Fruit fly (Drosophila melanogaster): ENCODE results near the gene Teh3.

Teh3 gene

DNA sequence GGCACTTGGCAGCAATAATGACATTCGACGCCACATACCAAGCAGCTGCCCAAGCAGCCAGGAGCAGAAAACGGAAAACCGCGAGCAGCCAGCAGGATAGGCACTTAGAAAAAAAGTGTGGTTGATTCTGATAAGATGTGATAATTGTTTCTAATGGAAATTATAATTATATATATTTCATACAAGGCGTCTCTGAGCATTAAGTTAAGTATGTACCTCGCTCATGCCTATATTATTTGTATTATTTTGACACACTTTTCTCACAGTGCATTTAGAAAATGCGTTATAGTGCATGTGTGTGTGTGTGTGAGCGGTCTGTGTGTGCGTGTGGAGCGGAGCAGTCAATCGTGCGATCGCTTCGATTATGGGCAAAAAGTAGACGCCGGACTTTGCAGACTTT is 26.1 kb downstream of the Teh3 start (continued):
- TF ChIP-seq Hr83 (GFP tag; optimal IDR thresholded peaks at IDR 0.05; ENCODE audit: poor library complexity, severe bottlenecking) = no peak
- TF ChIP-seq Sp1 (GFP tag; optimal IDR thresholded peaks at IDR 0.05) = peak; percentile 72
- TF ChIP-seq CG32264 (GFP tag; optimal IDR thresholded peaks at IDR 0.05) = no peak
- TF ChIP-seq Hr78 (GFP tag; optimal IDR thresholded peaks at IDR 0.05) = no peak
- TF ChIP-seq Dfd (GFP tag; optimal IDR thresholded peaks at IDR 0.05) = no peak
- no peak for TF ChIP-seq tai (GFP tag; optimal IDR thresholded peaks at IDR 0.05)
- peak; percentile 78 for TF ChIP-seq HLH106 (tag; optimal IDR thresholded peaks at IDR 0.05)
- no peak for TF ChIP-seq Jra (GFP tag; optimal IDR thresholded peaks at IDR 0.05)
- peak; percentile 38 for TF ChIP-seq psq (GFP tag; optimal IDR thresholded peaks at IDR 0.05)
- peak; percentile 37 for TF ChIP-seq Hnf4 (GFP tag; optimal IDR thresholded peaks at IDR 0.05)
- TF ChIP-seq pan (optimal IDR thresholded peaks at IDR 0.05) = no peak
- TF ChIP-seq dmrt93B (GFP tag; optimal IDR thresholded peaks at IDR 0.05) = peak; percentile 34
- no peak for TF ChIP-seq GATAd (GFP tag; optimal IDR thresholded peaks at IDR 0.05)

DNA sequence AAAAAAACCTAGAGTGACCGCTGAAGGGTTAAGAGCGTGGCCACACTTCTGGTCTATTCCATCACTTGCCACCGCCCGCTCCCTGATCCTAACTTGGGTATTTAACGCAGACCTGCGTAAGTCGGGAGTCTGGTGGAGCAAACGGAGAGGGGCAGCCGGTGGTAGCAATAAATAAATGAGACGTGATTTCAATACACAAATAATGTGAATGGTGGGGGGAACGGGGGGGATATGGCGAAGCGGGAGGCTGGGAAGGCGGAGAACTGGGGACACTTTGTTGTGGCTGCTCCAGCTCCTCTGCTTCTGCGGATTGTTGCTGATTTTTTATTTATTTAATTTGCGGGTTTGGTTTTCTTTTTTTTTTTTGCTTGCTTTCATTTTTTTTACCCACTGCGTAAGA is 26.6 kb downstream of the Teh3 start:
- TF ChIP-seq Hr78 (GFP tag; optimal IDR thresholded peaks at IDR 0.05) = no peak
- TF ChIP-seq woc (GFP tag; optimal IDR thresholded peaks at IDR 0.05) = no peak
- no peak for TF ChIP-seq pan (optimal IDR thresholded peaks at IDR 0.05)

DNA sequence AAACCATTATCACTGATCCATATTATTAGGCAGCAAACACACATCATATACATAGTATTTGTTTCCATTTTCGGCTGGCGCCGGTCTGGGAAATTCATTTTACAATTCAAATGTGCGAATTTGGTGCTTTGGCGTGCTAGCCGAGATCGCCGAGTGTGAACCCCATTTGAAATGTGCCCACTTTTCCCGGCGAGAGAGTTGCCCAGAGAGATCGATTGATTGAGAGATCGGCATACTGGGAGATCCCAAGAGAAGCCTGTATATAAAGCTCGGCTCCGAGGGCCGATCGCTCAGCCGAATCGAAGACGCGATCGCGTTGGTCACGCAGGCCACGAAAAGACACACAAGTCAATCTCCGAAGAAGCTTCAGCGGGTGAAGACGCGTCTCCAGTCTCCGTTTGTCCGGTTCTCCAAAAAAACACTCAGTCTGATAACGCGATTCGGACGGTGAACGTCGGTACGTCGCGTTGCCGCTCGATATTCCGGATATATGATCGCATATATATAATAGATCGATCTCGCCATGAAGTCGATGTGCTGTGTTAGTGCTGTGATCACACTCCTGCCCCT is 36.0 kb downstream of the Teh3 start, which contains the start of gene CG1299:
CG1299 (plus strand) TSS at position 291 of the 570 bp plus-strand sequence.
- TF ChIP-seq Sp1 (GFP tag; optimal IDR thresholded peaks at IDR 0.05) (no peak), Abd-B (GFP tag; optimal IDR thresholded peaks at IDR 0.05) (no peak), HLH106 (tag; optimal IDR thresholded peaks at IDR 0.05) (no peak), dl (GFP tag; optimal IDR thresholded peaks at IDR 0.05; ENCODE audit: insufficient read depth in 1 of 2, partially characterized antibody in 2 of 2) (peak in 1 of 2 experiments; percentile 44), h (GFP tag; optimal IDR thresholded peaks at IDR 0.05) (peak; percentile 20), sv (GFP tag; optimal IDR thresholded peaks at IDR 0.05) (no peak), rgr (GFP tag; optimal IDR thresholded peaks at IDR 0.05) (no peak), br (GFP tag; optimal IDR thresholded peaks at IDR 0.05) (peak; percentile 9), fru (GFP tag; optimal IDR thresholded peaks at IDR 0.05) (peak; percentile 24), Dfd (GFP tag; optimal IDR thresholded peaks at IDR 0.05) (no peak), jim (GFP tag; optimal IDR thresholded peaks at IDR 0.05) (peak; percentile 13), Mio (GFP tag; optimal IDR thresholded peaks at IDR 0.05) (no peak), usp (GFP tag; optimal IDR thresholded peaks at IDR 0.05) (no peak), Rel (GFP tag; optimal IDR thresholded peaks at IDR 0.05) (no peak), Rel (tag; optimal IDR thresholded peaks at IDR 0.05) (peak; percentile 93), pan (optimal IDR thresholded peaks at IDR 0.05) (no peak), ey (GFP tag; optimal IDR thresholded peaks at IDR 0.05) (no peak), psq (GFP tag; optimal IDR thresholded peaks at IDR 0.05) (no peak), OdsH (GFP tag; optimal IDR thresholded peaks at IDR 0.05) (no peak), CG9705 (GFP tag; optimal IDR thresholded peaks at IDR 0.05) (no peak), GATAd (GFP tag; optimal IDR thresholded peaks at IDR 0.05) (no peak), Myc (optimal IDR thresholded peaks at IDR 0.05) (no peak), sage (GFP tag; optimal IDR thresholded peaks at IDR 0.05) (no peak), dsf (GFP tag; optimal IDR thresholded peaks at IDR 0.05; ENCODE audit: borderline replicate concordance) (no peak), dmrt93B (GFP tag; optimal IDR thresholded peaks at IDR 0.05) (no peak), CG32264 (GFP tag; optimal IDR thresholded peaks at IDR 0.05) (no peak), brk (GFP tag; optimal IDR thresholded peaks at IDR 0.05) (no peak), Vsx2 (GFP tag; optimal IDR thresholded peaks at IDR 0.05; ENCODE audit: partially characterized antibody) (peak; percentile 10), foxo (GFP tag; optimal IDR thresholded peaks at IDR 0.05) (no peak), woc (GFP tag; optimal IDR thresholded peaks at IDR 0.05) (no peak), Hnf4 (GFP tag; optimal IDR thresholded peaks at IDR 0.05) (no peak), Jra (GFP tag; optimal IDR thresholded peaks at IDR 0.05) (no peak), N (GFP tag; optimal IDR thresholded peaks at IDR 0.05) (no peak), Dif (GFP tag; optimal IDR thresholded peaks at IDR 0.05; ENCODE audit: partially characterized antibody) (peak; percentile 35)

Measured in whole organism, wandering third instar larva.